Worm (Caenorhabditis elegans): Measurements from ENCODE around the gene hnd-1.

DNA sequence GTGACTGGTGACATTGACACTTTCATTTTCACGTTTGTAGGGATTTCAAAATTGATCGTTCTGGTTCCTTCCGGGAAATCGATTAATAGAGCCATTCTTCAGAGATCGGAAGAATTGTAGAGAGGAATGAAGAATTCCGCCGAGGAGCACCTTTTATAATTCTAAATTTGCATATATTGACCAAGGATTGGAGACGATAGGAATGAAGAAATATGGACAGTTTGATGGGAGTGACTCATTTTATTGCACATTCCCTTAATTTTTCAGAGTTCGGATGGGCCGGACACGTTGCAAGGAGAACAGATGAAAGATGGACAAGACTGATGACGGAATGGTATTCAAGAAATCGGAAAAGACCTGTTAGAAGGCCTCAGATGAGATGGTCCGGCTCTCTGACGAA lies 15.9 kb downstream of the hnd-1 start, which contains the start of gene C44C10.15:
- TF ChIP-seq fos-1 (tag; optimal IDR thresholded peaks at IDR 0.05) (no peak), R02D3.7 (tag; optimal IDR thresholded peaks at IDR 0.05) (no peak), ama-1 (optimal IDR thresholded peaks at IDR 0.05) (no peak), ztf-4 (tag; optimal IDR thresholded peaks at IDR 0.05) (no peak), ZK546.5 (tag; optimal IDR thresholded peaks at IDR 0.05) (no peak), aly-2 (tag; optimal IDR thresholded peaks at IDR 0.05) (no peak), alr-1 (tag; optimal IDR thresholded peaks at IDR 0.05) (no peak), nhr-25 (tag; optimal IDR thresholded peaks at IDR 0.05) (no peak), nhr-12 (tag; optimal IDR thresholded peaks at IDR 0.05) (no peak), nhr-129 (tag; optimal IDR thresholded peaks at IDR 0.05) (no peak), nhr-237 (tag; optimal IDR thresholded peaks at IDR 0.05) (no peak), mdl-1 (tag; optimal IDR thresholded peaks at IDR 0.05) (no peak), snpc-4 (tag; optimal IDR thresholded peaks at IDR 0.05) (no peak), skn-1 (tag; optimal IDR thresholded peaks at IDR 0.05) (no peak)
